Worm (Caenorhabditis elegans) whole organism, young adult: ENCODE results near the gene ZK899.7.

Experiments used
- F55B11.4 ChIP-seq: sonication (generic microtip); optimal IDR thresholded peaks from 2 replicates; lab custom pipeline; 2016; ENCODE audit warnings: missing compliant biosample characterization, missing genetic modification characterization, borderline replicate concordance; ENCODE audit not compliant: insufficient read depth
- nhr-27 ChIP-seq: fragments of 200-800 bp; sonication (Bioruptor generic); optimal IDR thresholded peaks from 2 replicates; lab custom pipeline; 2018; ENCODE audit warnings: mild to moderate bottlenecking, missing genetic modification characterization, moderate library complexity, missing compliant biosample characterization
- nhr-90 ChIP-seq: sonication (generic microtip); optimal IDR thresholded peaks from 2 replicates; lab custom pipeline; 2016; ENCODE audit warnings: missing genotype, mild to moderate bottlenecking, missing genetic modification characterization, missing compliant biosample characterization
- somi-1 ChIP-seq: fragments of 200-800 bp; sonication (Bioruptor generic); optimal IDR thresholded peaks from 2 replicates; lab custom pipeline; 2018; ENCODE audit warnings: mild to moderate bottlenecking, missing genetic modification characterization, missing compliant biosample characterization

ce11 chrX:9486160-9486559 lies 36.9 kb upstream of the ZK899.7 start:
- TF ChIP-seq F55B11.4 (tag; lab: Kevin White, UChicago) (no peak), nhr-90 (tag; lab: Kevin White, UChicago) (no peak), nhr-27 (no peak), somi-1 (GFP tag; lab: Kevin White, UChicago) (no peak)
